Fruit fly (Drosophila melanogaster) whole organism, embryonic: ENCODE results near the gene Or85a.

Source experiments
- C15 ChIP-seq: fragments of 200-800 bp; sonication (Bioruptor generic); IDR thresholded peaks from 3 replicates; pipeline ENCODE4 v1.3.6; 2022; ENCODE audit warnings: missing biosample characterization, missing genetic modification characterization
- CG3838 ChIP-seq: fragments of 200-800 bp; sonication (Bioruptor generic); optimal IDR thresholded peaks from 3 replicates; lab custom pipeline; 2016; ENCODE audit warnings: missing biosample characterization, missing genetic modification characterization
- CG6175 ChIP-seq: fragments of 200-800 bp; sonication (Bioruptor generic); IDR thresholded peaks from 3 replicates; pipeline ENCODE4 v1.3.6; 2022; ENCODE audit warnings: missing biosample characterization, missing genetic modification characterization
- CG8359 ChIP-seq: fragments of 200-800 bp; sonication (Bioruptor generic); optimal IDR thresholded peaks from 2 replicates; lab custom pipeline; 2017; ENCODE audit warnings: missing biosample characterization, mild to moderate bottlenecking, missing genetic modification characterization, borderline replicate concordance
- CG8765 ChIP-seq: fragments of 200-800 bp; sonication (Bioruptor generic); IDR thresholded peaks from 2 replicates; pipeline ENCODE4 v1.3.6; 2022; ENCODE audit warnings: missing biosample characterization, missing genetic modification characterization
- Fer1 ChIP-seq: fragments of 200-800 bp; sonication (Bioruptor generic); optimal IDR thresholded peaks from 2 replicates; lab custom pipeline; 2017; ENCODE audit warnings: missing biosample characterization, mild to moderate bottlenecking, missing genetic modification characterization
- Tbp ChIP-seq: fragments of >200 bp; optimal IDR thresholded peaks from 2 replicates; lab custom pipeline; 2018; ENCODE audit warnings: missing biosample characterization, missing genetic modification characterization
- ap ChIP-seq: fragments of 200-800 bp; sonication (Bioruptor generic); IDR thresholded peaks from 2 replicates; pipeline ENCODE4 v1.3.6; 2022; ENCODE audit warnings: missing biosample characterization, missing genetic modification characterization
- eyg ChIP-seq: fragments of 200-800 bp; sonication (Bioruptor generic); optimal IDR thresholded peaks from 3 replicates; lab custom pipeline; 2016; ENCODE audit warnings: missing biosample characterization, missing genetic modification characterization
- z ChIP-seq: fragments of 200-800 bp; sonication (Bioruptor generic); IDR thresholded peaks from 3 replicates; pipeline ENCODE4 v1.3.6; 2022; ENCODE audit warnings: missing biosample characterization, missing genetic modification characterization

DNA sequence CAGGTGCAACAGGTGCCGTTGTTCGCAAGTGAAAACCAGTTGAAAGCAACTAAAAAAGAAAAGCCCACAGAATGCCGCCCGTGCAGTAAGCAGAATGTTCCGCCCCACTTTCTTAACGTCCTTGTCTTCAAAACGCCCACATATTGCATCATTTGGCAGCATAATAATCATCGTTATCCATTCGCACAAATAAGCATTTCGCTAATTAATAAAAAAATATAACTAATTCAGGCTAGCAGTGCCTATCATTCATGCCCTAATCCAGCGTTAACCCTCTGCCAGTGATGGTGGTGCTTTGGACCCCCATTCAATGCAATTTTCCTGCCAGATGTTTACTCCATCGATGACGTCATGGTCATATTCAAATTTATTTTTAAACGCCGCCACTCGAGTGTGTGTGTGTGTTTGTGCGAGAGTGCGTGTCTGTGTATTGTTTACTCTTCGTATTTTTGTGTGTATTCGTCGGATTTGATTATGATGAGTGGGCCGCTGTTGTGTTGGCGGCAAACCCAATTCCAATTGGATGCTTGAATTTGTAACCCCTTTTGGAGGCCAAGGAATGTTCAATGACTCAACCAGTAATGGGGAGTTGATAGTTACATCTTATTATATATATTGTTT lies 35.9 kb downstream of the Or85a start:
- TF ChIP-seq CG6175 (GFP tag; lab: Robert Waterston, UW) (no peak), C15 (no peak), Fer1 (GFP tag; lab: Kevin White, UChicago) (peak; percentile 12), Tbp (GFP tag; lab: Kevin White, UChicago) (no peak), z (no peak), ap (no peak), CG8765 (no peak), eyg (GFP tag; lab: Kevin White, UChicago) (no peak), CG3838 (GFP tag; lab: Kevin White, UChicago) (no peak), CG8359 (GFP tag; lab: Kevin White, UChicago) (no peak)
